Worm (Caenorhabditis elegans): ENCODE data around the gene srt-29.

ce11 chrV:2720763-2721162 lies 1.8 kb upstream of the srt-29 start, which contains the start of gene srt-27:
- TF ChIP-seq gmeb-2 (tag; optimal IDR thresholded peaks at IDR 0.05), result no peak
- TF ChIP-seq ceh-2 (tag; optimal IDR thresholded peaks at IDR 0.05), result no peak
- no peak for TF ChIP-seq che-1 (tag; optimal IDR thresholded peaks at IDR 0.05)
- no peak for TF ChIP-seq fax-1 (tag; optimal IDR thresholded peaks at IDR 0.05)
- TF ChIP-seq ref-2 (tag; optimal IDR thresholded peaks at IDR 0.05), result no peak
- TF ChIP-seq ceh-48 (tag; optimal IDR thresholded peaks at IDR 0.05), result no peak

Data from whole organism, late embryonic.